Worm (Caenorhabditis elegans) whole organism, L1 larva: ENCODE results near the gene cest-31.

Experiments used
- ama-1 ChIP-seq: fragments of 150-350 bp; optimal IDR thresholded peaks from 2 replicates; lab custom pipeline; 2014
- ceh-82 ChIP-seq, 3 experiments: fragments of 150-350 bp in 1 of 3; sonication (generic microtip) in 2 of 3; optimal IDR thresholded peaks; 2 replicates each; lab custom pipeline; 2014 to 2017; ENCODE audit warnings: missing biosample characterization in 3 of 3, missing genetic modification characterization in 3 of 3
- egl-27 ChIP-seq, 2 experiments: fragments of 150-350 bp in 1 of 2; sonication (generic microtip); optimal IDR thresholded peaks; 3 replicates each; lab custom pipeline; 2017 to 2018; ENCODE audit warnings: missing biosample characterization in 2 of 2, missing genetic modification characterization in 2 of 2, missing genetic modification reagents in 2 of 2
- jun-1 ChIP-seq: fragments of 150-350 bp; optimal IDR thresholded peaks from 2 replicates; lab custom pipeline; 2014; ENCODE audit warnings: missing biosample characterization, missing genetic modification reagents, missing genetic modification characterization
- lin-15B ChIP-seq: fragments of 150-350 bp; sonication (generic microtip); optimal IDR thresholded peaks from 3 replicates; lab custom pipeline; 2014; ENCODE audit warnings: missing biosample characterization, missing genetic modification characterization
- lin-35 ChIP-seq, 2 experiments: fragments of 150-350 bp; optimal IDR thresholded peaks; 2 replicates each; lab custom pipeline; 2014; ENCODE audit warnings: missing biosample characterization in 2 of 2, missing genetic modification characterization in 2 of 2, missing genetic modification reagents in 2 of 2
- mdl-1 ChIP-seq, 2 experiments: fragments of 150-350 bp; optimal IDR thresholded peaks; 2 replicates each; lab custom pipeline; 2014 to 2017; ENCODE audit warnings: missing biosample characterization in 2 of 2, missing genetic modification characterization in 2 of 2, inconsistent platforms in 1 of 2
- skn-1 ChIP-seq: fragments of 150-350 bp; optimal IDR thresholded peaks from 2 replicates; lab custom pipeline; 2014; ENCODE audit warnings: missing biosample characterization, missing genetic modification characterization

- TF ChIP-seq skn-1 (tag; lab: Kevin White, UChicago) (no peak), egl-27 (tag; optimal IDR thresholded peaks at IDR 0.05; lab: Kevin White, UChicago) (no peak), ceh-82 (tag; optimal IDR thresholded peaks at IDR 0.05; lab: Kevin White, UChicago) (no peak), jun-1 (no peak), lin-15B (tag; lab: Kevin White, UChicago) (no peak), ama-1 (no peak), mdl-1 (tag; optimal IDR thresholded peaks at IDR 0.05; lab: Kevin White, UChicago) (no peak), lin-35 (GFP tag; optimal IDR thresholded peaks at IDR 0.05; lab: Kevin White, UChicago) (no peak)
Measured at ce11 chrV:6630769-6631168, 43.3 kb upstream of the cest-31 start.
